Worm (Caenorhabditis elegans) whole organism, L3 larva: ENCODE data around the gene tin-10.
A peak's percentile ranks its signal among the peaks of the same experiment; 100 is the strongest.

ENCODE experiments used
- ZK546.5 ChIP-seq: sonication (generic microtip); optimal IDR thresholded peaks from 2 replicates; lab custom pipeline; 2017; ENCODE audit warnings: missing biosample characterization, missing genetic modification characterization
- ceh-16 ChIP-seq: sonication (generic microtip); optimal IDR thresholded peaks from 2 replicates; lab custom pipeline; 2017; ENCODE audit warnings: missing biosample characterization, missing genetic modification characterization
- ceh-28 ChIP-seq: fragments of 150-350 bp; optimal IDR thresholded peaks from 2 replicates; lab custom pipeline; 2014; ENCODE audit warnings: missing biosample characterization, missing genetic modification reagents, missing genetic modification characterization
- ceh-82 ChIP-seq: fragments of 150-350 bp; optimal IDR thresholded peaks from 2 replicates; lab custom pipeline; 2014; ENCODE audit warnings: missing biosample characterization, missing genetic modification characterization
- ceh-9 ChIP-seq: sonication (generic microtip); optimal IDR thresholded peaks from 2 replicates; lab custom pipeline; 2018; ENCODE audit warnings: missing biosample characterization, missing genetic modification characterization
- daf-12 ChIP-seq: fragments of 150-350 bp; optimal IDR thresholded peaks from 2 replicates; lab custom pipeline; 2014; ENCODE audit warnings: missing biosample characterization, missing genetic modification reagents, missing genetic modification characterization
- egl-5 ChIP-seq: fragments of 150-350 bp; optimal IDR thresholded peaks from 2 replicates; lab custom pipeline; 2017; ENCODE audit warnings: missing biosample characterization, missing genetic modification reagents, missing genetic modification characterization, inconsistent platforms
- elt-2 ChIP-seq: sonication (generic microtip); optimal IDR thresholded peaks from 2 replicates; lab custom pipeline; 2016; ENCODE audit warnings: missing genetic modification reagents, mild to moderate bottlenecking, missing genetic modification characterization, missing compliant biosample characterization
- fkh-10 ChIP-seq: sonication (generic microtip); optimal IDR thresholded peaks from 2 replicates; lab custom pipeline; 2017; ENCODE audit warnings: missing biosample characterization, missing genetic modification reagents, missing genetic modification characterization
- fkh-2 ChIP-seq: fragments of 150-350 bp; optimal IDR thresholded peaks from 2 replicates; lab custom pipeline; 2014; ENCODE audit warnings: missing biosample characterization, missing genetic modification reagents, missing genetic modification characterization
- fos-1 ChIP-seq: fragments of 150-350 bp; optimal IDR thresholded peaks from 2 replicates; lab custom pipeline; 2014; ENCODE audit warnings: missing biosample characterization, missing genetic modification characterization
- hmg-11 ChIP-seq: sonication (generic microtip); optimal IDR thresholded peaks from 2 replicates; lab custom pipeline; 2016; ENCODE audit warnings: missing genetic modification characterization, missing compliant biosample characterization
- jun-1 ChIP-seq: fragments of 150-350 bp; optimal IDR thresholded peaks from 2 replicates; lab custom pipeline; 2014; ENCODE audit warnings: missing biosample characterization, missing genetic modification reagents, missing genetic modification characterization
- lin-39 ChIP-seq: fragments of 150-350 bp; optimal IDR thresholded peaks from 2 replicates; lab custom pipeline; 2018; ENCODE audit warnings: missing biosample characterization, missing genetic modification reagents, missing genetic modification characterization
- mdl-1 ChIP-seq: fragments of 150-350 bp; optimal IDR thresholded peaks from 2 replicates; lab custom pipeline; 2014; ENCODE audit warnings: missing biosample characterization, missing genetic modification characterization
- nfya-1 ChIP-seq: sonication (generic microtip); optimal IDR thresholded peaks from 2 replicates; lab custom pipeline; 2017; ENCODE audit warnings: missing genetic modification characterization, mild to moderate bottlenecking, missing compliant biosample characterization, antibody characterized with exemption, moderate library complexity; ENCODE audit not compliant: insufficient read depth
- nhr-11 ChIP-seq: fragments of 150-350 bp; optimal IDR thresholded peaks from 2 replicates; lab custom pipeline; 2014; ENCODE audit warnings: missing biosample characterization, missing genetic modification characterization
- nhr-12 ChIP-seq: fragments of 150-350 bp; optimal IDR thresholded peaks from 2 replicates; lab custom pipeline; 2014; ENCODE audit warnings: missing biosample characterization, missing genetic modification characterization
- nhr-23 ChIP-seq: fragments of 150-350 bp; optimal IDR thresholded peaks from 2 replicates; lab custom pipeline; 2014; ENCODE audit warnings: missing biosample characterization, missing genetic modification reagents, missing genetic modification characterization
- nhr-237 ChIP-seq: fragments of 150-350 bp; optimal IDR thresholded peaks from 2 replicates; lab custom pipeline; 2014; ENCODE audit warnings: missing biosample characterization, missing genetic modification characterization
- nhr-43 ChIP-seq: sonication (generic microtip); optimal IDR thresholded peaks from 2 replicates; lab custom pipeline; 2016; ENCODE audit warnings: mild to moderate bottlenecking, missing genetic modification characterization, missing compliant biosample characterization; ENCODE audit not compliant: poor library complexity, severe bottlenecking
- nhr-67 ChIP-seq: fragments of 150-350 bp; optimal IDR thresholded peaks from 2 replicates; lab custom pipeline; 2014; ENCODE audit warnings: missing biosample characterization, missing genetic modification characterization
- nhr-77 ChIP-seq: fragments of 150-350 bp; optimal IDR thresholded peaks from 2 replicates; lab custom pipeline; 2014; ENCODE audit warnings: missing biosample characterization, missing genetic modification characterization
- pha-4 ChIP-seq: fragments of 150-350 bp; optimal IDR thresholded peaks from 2 replicates; lab custom pipeline; 2014; ENCODE audit warnings: missing biosample characterization, missing genetic modification reagents, missing genetic modification characterization
- sea-2 ChIP-seq: fragments of 150-350 bp; sonication (generic microtip); optimal IDR thresholded peaks from 4 replicates; lab custom pipeline; 2014; ENCODE audit warnings: missing biosample characterization, missing genetic modification reagents, missing genetic modification characterization
- snpc-4 ChIP-seq: fragments of 150-350 bp; optimal IDR thresholded peaks from 2 replicates; lab custom pipeline; 2014; ENCODE audit warnings: missing biosample characterization, missing genetic modification characterization
- tbx-2 ChIP-seq: sonication (generic microtip); optimal IDR thresholded peaks from 2 replicates; lab custom pipeline; 2016; ENCODE audit warnings: mild to moderate bottlenecking, missing genetic modification characterization, missing compliant biosample characterization
- unc-39 ChIP-seq: sonication (generic microtip); optimal IDR thresholded peaks from 4 replicates; lab custom pipeline; 2017; ENCODE audit warnings: missing biosample characterization, missing genetic modification characterization
- unc-62 ChIP-seq: fragments of 150-350 bp; sonication (generic microtip); optimal IDR thresholded peaks from 4 replicates; lab custom pipeline; 2014; ENCODE audit warnings: missing biosample characterization, missing genetic modification reagents, missing genetic modification characterization
- zag-1 ChIP-seq: fragments of 150-350 bp; optimal IDR thresholded peaks from 2 replicates; lab custom pipeline; 2014; ENCODE audit warnings: missing biosample characterization, missing genetic modification characterization
- ztf-11 ChIP-seq: fragments of 150-350 bp; optimal IDR thresholded peaks from 2 replicates; lab custom pipeline; 2014; ENCODE audit warnings: missing biosample characterization, missing genetic modification characterization
- ztf-4 ChIP-seq: fragments of 150-350 bp; optimal IDR thresholded peaks from 2 replicates; lab custom pipeline; 2014; ENCODE audit warnings: missing biosample characterization, missing genetic modification characterization

The tin-10 gene

DNA sequence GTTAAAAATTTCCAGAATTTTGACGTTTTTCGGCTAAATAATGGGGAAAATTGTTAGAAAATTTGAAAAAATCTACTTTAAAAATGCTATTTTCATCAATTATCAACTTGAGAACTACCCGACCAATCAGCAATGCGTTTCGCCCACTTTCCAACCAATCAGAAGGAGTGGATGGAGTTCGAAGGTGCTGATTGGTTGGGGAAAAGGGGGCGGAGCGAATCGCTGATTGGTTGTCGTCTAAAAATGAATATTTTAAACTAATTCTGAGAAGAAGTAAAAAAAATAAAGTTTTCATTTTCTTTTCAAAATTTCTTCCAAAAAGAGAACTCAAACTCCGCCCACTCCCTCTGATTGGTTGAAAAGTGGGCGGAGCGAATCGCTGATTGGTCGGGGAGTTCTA is 12.4 kb downstream of the tin-10 start:
- TF ChIP-seq nhr-43 (tag; lab: Kevin White, UChicago) (no peak), nfya-1 (tag; lab: Kevin White, UChicago) (peak; percentile 92)

- TF ChIP-seq pha-4 (tag; lab: Kevin White, UChicago) (no peak), hmg-11 (no peak), nhr-237 (tag; lab: Kevin White, UChicago) (no peak), nfya-1 (tag; lab: Kevin White, UChicago) (peak; percentile 64), nhr-23 (no peak)
- TF ChIP-seq, all 47 proteins: peak for 1
Measured at ce11 chrIII:11489601-11490000, 13.1 kb downstream of the tin-10 start.

DNA sequence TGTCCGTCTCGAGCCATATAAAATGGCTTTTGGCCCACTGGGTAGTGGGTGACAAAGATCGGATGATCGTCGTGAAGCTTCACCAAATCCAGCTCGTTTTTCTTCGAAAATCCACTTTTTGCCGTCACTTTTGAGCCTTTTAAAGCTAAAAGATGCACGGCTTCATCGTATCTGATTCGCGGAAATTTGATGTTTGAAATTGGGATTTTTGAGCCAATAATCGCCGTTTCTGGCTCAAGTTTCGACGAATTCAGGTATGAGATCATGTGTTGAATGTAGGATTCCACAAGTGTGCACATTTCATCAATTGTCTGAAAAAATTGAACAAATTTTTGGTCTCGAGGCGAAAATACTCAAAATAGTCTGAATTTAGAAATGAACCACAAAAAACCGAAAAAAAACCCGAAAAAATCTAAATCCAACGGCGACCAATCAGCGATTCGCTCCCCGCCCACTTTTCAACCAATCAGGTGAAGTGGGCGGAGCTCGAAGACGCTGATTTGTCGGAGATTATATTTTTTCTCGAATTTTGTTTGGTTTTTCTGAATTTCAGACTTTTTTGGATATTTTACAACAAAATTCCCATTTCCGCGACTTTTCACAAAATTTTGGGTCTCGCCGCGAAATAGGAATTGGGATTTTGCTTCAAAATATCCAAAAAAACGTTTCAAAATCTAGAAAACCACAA is 13.8 kb downstream of the tin-10 start:
- TF ChIP-seq nfya-1 (tag; lab: Kevin White, UChicago) (peak; percentile 89), elt-2 (tag; lab: Kevin White, UChicago) (no peak)

DNA sequence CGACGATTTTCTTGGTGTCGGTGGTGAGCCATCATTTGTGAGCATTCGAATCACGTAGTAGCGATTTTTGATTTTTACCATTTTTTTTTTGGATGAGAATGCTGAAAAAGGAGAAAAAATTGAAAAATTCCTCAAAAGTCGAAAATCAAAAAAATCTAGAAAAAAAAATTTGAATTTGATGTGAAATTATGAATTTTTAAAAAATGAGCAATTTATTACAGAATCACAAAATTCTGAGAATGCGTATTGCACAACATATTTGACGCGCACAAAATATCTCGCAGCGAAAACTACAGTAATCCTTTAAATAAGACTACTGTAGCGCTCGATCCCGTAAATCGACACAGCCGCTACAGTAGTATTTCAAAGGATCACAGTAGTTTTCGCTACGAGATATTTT is 15.4 kb downstream of the tin-10 start, which contains the start of gene popl-5:
popl-5 (minus strand) TSS at position 101 of the 400 bp plus-strand sequence.
- TF ChIP-seq nhr-23 (no peak), nhr-237 (tag; lab: Kevin White, UChicago) (no peak), jun-1 (tag; lab: Kevin White, UChicago) (no peak), daf-12 (tag; lab: Kevin White, UChicago) (no peak), ceh-9 (tag; lab: Kevin White, UChicago) (no peak), pha-4 (tag; lab: Kevin White, UChicago) (no peak), zag-1 (tag; lab: Kevin White, UChicago) (no peak), lin-39 (tag; lab: Kevin White, UChicago) (no peak), ZK546.5 (no peak), fkh-10 (GFP tag; lab: Kevin White, UChicago) (no peak), ztf-11 (tag; lab: Kevin White, UChicago) (no peak), sea-2 (GFP tag; lab: Kevin White, UChicago) (no peak), fos-1 (tag; lab: Kevin White, UChicago) (no peak), hmg-11 (no peak), snpc-4 (tag; lab: Kevin White, UChicago) (no peak), egl-5 (tag; lab: Kevin White, UChicago) (no peak), ceh-28 (no peak)

- TF ChIP-seq ceh-16 (tag; lab: Kevin White, UChicago) (no peak), fkh-10 (GFP tag; lab: Kevin White, UChicago) (no peak), nhr-12 (tag; lab: Kevin White, UChicago) (no peak), nhr-23 (no peak), nhr-11 (tag; lab: Kevin White, UChicago) (no peak), nhr-77 (tag; lab: Kevin White, UChicago) (no peak), unc-62 (no peak), nhr-67 (no peak), zag-1 (tag; lab: Kevin White, UChicago) (no peak), fos-1 (tag; lab: Kevin White, UChicago) (no peak), jun-1 (tag; lab: Kevin White, UChicago) (no peak), tbx-2 (tag; lab: Kevin White, UChicago) (no peak), pha-4 (tag; lab: Kevin White, UChicago) (no peak), nhr-43 (tag; lab: Kevin White, UChicago) (no peak), fkh-2 (tag; lab: Kevin White, UChicago) (no peak), ceh-82 (tag; lab: Kevin White, UChicago) (no peak), unc-39 (tag; lab: Kevin White, UChicago) (no peak), ztf-4 (tag; lab: Kevin White, UChicago) (no peak), snpc-4 (tag; lab: Kevin White, UChicago) (no peak), mdl-1 (tag; lab: Kevin White, UChicago) (no peak)
Measured at ce11 chrIII:11484139-11484590, 18.5 kb downstream of the tin-10 start, which contains the start of gene fbxa-220. TSS of gene fbxa-220 (minus strand) at chrIII:11484189.
